Fruit fly (Drosophila melanogaster) whole organism, larva: ENCODE measurements around the gene CG13299.

ENCODE experiments used
- noc ChIP-seq: fragments of 200-800 bp; sonication (Bioruptor generic); optimal IDR thresholded peaks from 3 replicates; lab custom pipeline; 2019; ENCODE audit warnings: missing biosample characterization, mild to moderate bottlenecking, missing genetic modification characterization, moderate library complexity

Gene CG13299

dm6 chr3L:6193556-6194114 lies 38.5 kb downstream of the CG13299 start:
- no peak for TF ChIP-seq noc (tag; lab: Kevin White, UChicago)

dm6 chr3L:6192822-6193555 lies 39.2 kb downstream of the CG13299 start, which contains the start of the genes Sf3b6 and Tnpo:
TSS of gene Sf3b6 (minus strand) at chr3L:6193179.
TSS of gene Tnpo (plus strand) at chr3L:6193480.
- peak; percentile 80 for TF ChIP-seq noc (tag; lab: Kevin White, UChicago)

dm6 chr3L:6188995-6189927 lies 42.9 kb downstream of the CG13299 start, which contains the start of the genes D19A and CG7386:
TSS of gene D19A (minus strand) at chr3L:6189123.
TSS of gene CG7386 (plus strand) at chr3L:6189745.
- peak; percentile 33 for TF ChIP-seq noc (tag; lab: Kevin White, UChicago)

- peak; percentile 72 for TF ChIP-seq noc (tag; lab: Kevin White, UChicago)
Measured at dm6 chr3L:6184884-6185438, 47.2 kb downstream of the CG13299 start, which contains the start of the genes D19B and CG43293. TSS of gene D19B (minus strand) at chr3L:6184920. TSS of gene CG43293 (plus strand) at chr3L:6185189.
